Worm (Caenorhabditis elegans) whole organism, late embryonic: ENCODE data around the gene Y67H2A.2.

Source experiments
- C08G9.2 ChIP-seq: sonication (generic microtip); optimal IDR thresholded peaks from 2 replicates; lab custom pipeline; 2016; ENCODE audit warnings: mild to moderate bottlenecking, missing genetic modification characterization, moderate library complexity, missing compliant biosample characterization
- K02D7.2 ChIP-seq: sonication (generic microtip); optimal IDR thresholded peaks from 2 replicates; lab custom pipeline; 2017; ENCODE audit warnings: mild to moderate bottlenecking, missing genetic modification characterization, missing compliant biosample characterization
- K09A11.1 ChIP-seq: sonication (generic microtip); optimal IDR thresholded peaks from 2 replicates; lab custom pipeline; 2017; ENCODE audit warnings: antibody characterized with exemption, mild to moderate bottlenecking, missing genetic modification characterization, missing compliant biosample characterization; ENCODE audit not compliant: insufficient read depth
- Y22D7AL.16 ChIP-seq: sonication (generic microtip); optimal IDR thresholded peaks from 2 replicates; lab custom pipeline; 2016; ENCODE audit warnings: missing genetic modification characterization, missing compliant biosample characterization
- ceh-14 ChIP-seq: sonication (generic microtip); optimal IDR thresholded peaks from 2 replicates; lab custom pipeline; 2016; ENCODE audit warnings: missing genotype, missing genetic modification characterization, missing compliant biosample characterization
- ceh-18 ChIP-seq: sonication (generic microtip); optimal IDR thresholded peaks from 2 replicates; lab custom pipeline; 2016; ENCODE audit warnings: missing genetic modification characterization, missing compliant biosample characterization
- ceh-19 ChIP-seq: fragments of 200-800 bp; sonication (Bioruptor generic); optimal IDR thresholded peaks from 2 replicates; lab custom pipeline; 2018; ENCODE audit warnings: mild to moderate bottlenecking, missing genetic modification characterization, missing compliant biosample characterization
- ceh-2 ChIP-seq: sonication (generic microtip); optimal IDR thresholded peaks from 2 replicates; lab custom pipeline; 2016; ENCODE audit warnings: missing genotype, missing genetic modification characterization, missing compliant biosample characterization
- ceh-22 ChIP-seq: sonication (generic microtip); optimal IDR thresholded peaks from 2 replicates; lab custom pipeline; 2017; ENCODE audit warnings: missing biosample characterization, missing genetic modification characterization
- ceh-31 ChIP-seq: sonication (generic microtip); optimal IDR thresholded peaks from 2 replicates; lab custom pipeline; 2016; ENCODE audit warnings: missing genetic modification characterization, missing compliant biosample characterization
- ceh-34 ChIP-seq: sonication (generic microtip); optimal IDR thresholded peaks from 2 replicates; lab custom pipeline; 2016; ENCODE audit warnings: mild to moderate bottlenecking, missing genetic modification characterization, missing compliant biosample characterization
- ceh-6 ChIP-seq: fragments of 200-800 bp; sonication (Bioruptor generic); optimal IDR thresholded peaks from 2 replicates; lab custom pipeline; 2018; ENCODE audit warnings: mild to moderate bottlenecking, missing genetic modification characterization, missing compliant biosample characterization
- ceh-9 ChIP-seq: sonication (generic microtip); optimal IDR thresholded peaks from 2 replicates; lab custom pipeline; 2016; ENCODE audit warnings: mild to moderate bottlenecking, missing genetic modification characterization, inconsistent platforms, missing compliant biosample characterization
- che-1 ChIP-seq: sonication (generic microtip); optimal IDR thresholded peaks from 2 replicates; lab custom pipeline; 2016; ENCODE audit warnings: mild to moderate bottlenecking, missing genetic modification characterization, missing compliant biosample characterization
- dmd-4 ChIP-seq: sonication (generic microtip); optimal IDR thresholded peaks from 2 replicates; lab custom pipeline; 2016; ENCODE audit warnings: borderline replicate concordance, missing genetic modification characterization, missing compliant biosample characterization
- dve-1 ChIP-seq: sonication (generic microtip); optimal IDR thresholded peaks from 2 replicates; lab custom pipeline; 2017; ENCODE audit warnings: antibody characterized with exemption, mild to moderate bottlenecking, missing genetic modification characterization, missing compliant biosample characterization
- fkh-10 ChIP-seq: fragments of 150-350 bp; optimal IDR thresholded peaks from 2 replicates; lab custom pipeline; 2014; ENCODE audit warnings: missing biosample characterization, missing genetic modification reagents, missing genetic modification characterization
- gmeb-2 ChIP-seq: sonication (generic microtip); optimal IDR thresholded peaks from 2 replicates; lab custom pipeline; 2016; ENCODE audit warnings: missing genetic modification characterization, inconsistent platforms, missing compliant biosample characterization
- hlh-6 ChIP-seq: sonication (generic microtip); optimal IDR thresholded peaks from 2 replicates; lab custom pipeline; 2016; ENCODE audit warnings: missing genotype, missing genetic modification characterization, missing compliant biosample characterization
- hlh-8 ChIP-seq: sonication (generic microtip); optimal IDR thresholded peaks from 2 replicates; lab custom pipeline; 2016; ENCODE audit warnings: missing genotype, missing genetic modification characterization, missing compliant biosample characterization
- lim-6 ChIP-seq: sonication (generic microtip); optimal IDR thresholded peaks from 2 replicates; lab custom pipeline; 2016; ENCODE audit warnings: missing genetic modification characterization, missing compliant biosample characterization
- lin-11 ChIP-seq: fragments of 200-800 bp; sonication (Bioruptor generic); optimal IDR thresholded peaks from 2 replicates; lab custom pipeline; 2018; ENCODE audit warnings: mild to moderate bottlenecking, missing genetic modification characterization, missing compliant biosample characterization
- nhr-11 ChIP-seq: fragments of 150-350 bp; optimal IDR thresholded peaks from 2 replicates; lab custom pipeline; 2014; ENCODE audit warnings: missing biosample characterization, missing genetic modification characterization
- nhr-232 ChIP-seq: sonication (generic microtip); optimal IDR thresholded peaks from 2 replicates; lab custom pipeline; 2016; ENCODE audit warnings: missing genetic modification characterization, missing compliant biosample characterization
- npax-4 ChIP-seq: sonication (generic microtip); optimal IDR thresholded peaks from 2 replicates; lab custom pipeline; 2016; ENCODE audit warnings: missing genetic modification characterization, missing compliant biosample characterization
- pax-1 ChIP-seq: fragments of 150-350 bp; optimal IDR thresholded peaks from 2 replicates; lab custom pipeline; 2014; ENCODE audit warnings: missing biosample characterization, missing genetic modification characterization
- pqm-1 ChIP-seq: sonication (generic microtip); optimal IDR thresholded peaks from 2 replicates; lab custom pipeline; 2016; ENCODE audit warnings: missing genetic modification characterization, missing compliant biosample characterization
- ref-2 ChIP-seq: sonication (generic microtip); optimal IDR thresholded peaks from 2 replicates; lab custom pipeline; 2016; ENCODE audit warnings: missing genetic modification characterization, missing compliant biosample characterization
- sox-4 ChIP-seq: sonication (generic microtip); optimal IDR thresholded peaks from 2 replicates; lab custom pipeline; 2017; ENCODE audit warnings: mild to moderate bottlenecking, missing genetic modification characterization, inconsistent platforms, missing compliant biosample characterization
- tbx-7 ChIP-seq: sonication (generic microtip); optimal IDR thresholded peaks from 2 replicates; lab custom pipeline; 2016; ENCODE audit warnings: missing genotype, missing genetic modification characterization, missing compliant biosample characterization
- ttx-3 ChIP-seq: sonication (generic microtip); optimal IDR thresholded peaks from 2 replicates; lab custom pipeline; 2016; ENCODE audit warnings: missing genetic modification reagents, missing genetic modification characterization, missing compliant biosample characterization
- unc-3 ChIP-seq, 2 experiments: fragments of 200-800 bp in 1 of 2; sonication (Bioruptor generic) in 1 of 2; sonication (generic microtip) in 1 of 2; conservative IDR thresholded peaks in 1 of 2; optimal IDR thresholded peaks in 1 of 2; 2 replicates each; pipeline versions ENCODE4 v1.3.6 to Lab custom; 2016 to 2022; ENCODE audit warnings: missing compliant biosample characterization in 2 of 2, missing genetic modification characterization in 2 of 2, missing genetic modification reagents in 1 of 2
- unc-55 ChIP-seq: sonication (generic microtip); optimal IDR thresholded peaks from 2 replicates; lab custom pipeline; 2017; ENCODE audit warnings: missing biosample characterization, missing genetic modification reagents, missing genetic modification characterization
- zip-5 ChIP-seq: sonication (generic microtip); optimal IDR thresholded peaks from 2 replicates; lab custom pipeline; 2016; ENCODE audit warnings: missing genetic modification characterization, missing compliant biosample characterization

Gene Y67H2A.2

ce11 chrIV:13250243-13250642, 47.4 kb downstream of the Y67H2A.2 start:
- TF ChIP-seq tbx-7 = no peak
- no peak for TF ChIP-seq lim-6 (tag; lab: Kevin White, UChicago)
- no peak for TF ChIP-seq pqm-1 (tag; lab: Kevin White, UChicago)
- no peak for TF ChIP-seq zip-5 (tag; lab: Kevin White, UChicago)

ce11 chrIV:13247780-13248179, 49.8 kb downstream of the Y67H2A.2 start:
- no peak for TF ChIP-seq ceh-18 (tag; lab: Kevin White, UChicago)
- no peak for TF ChIP-seq Y22D7AL.16
- TF ChIP-seq K09A11.1 = no peak
- TF ChIP-seq ceh-34 = no peak
- TF ChIP-seq sox-4 (tag; lab: Kevin White, UChicago) = no peak
- TF ChIP-seq K02D7.2 (tag; lab: Kevin White, UChicago) = no peak
- TF ChIP-seq ceh-31 (tag; lab: Kevin White, UChicago) = no peak
- no peak for TF ChIP-seq npax-4 (tag; lab: Kevin White, UChicago)
- no peak for TF ChIP-seq ceh-2 (tag; lab: Kevin White, UChicago)
- TF ChIP-seq ceh-19 (GFP tag; lab: Kevin White, UChicago) = no peak
- no peak for TF ChIP-seq unc-55
- no peak for TF ChIP-seq ref-2
- no peak for TF ChIP-seq nhr-232 (tag; lab: Kevin White, UChicago)
- no peak for TF ChIP-seq pqm-1 (tag; lab: Kevin White, UChicago)
- no peak for TF ChIP-seq fkh-10 (GFP tag; lab: Kevin White, UChicago)
- TF ChIP-seq ceh-9 (tag; lab: Kevin White, UChicago) = no peak
- TF ChIP-seq unc-3 (GFP tag; conservative IDR thresholded peaks at IDR 0.05; lab: Robert Waterston, UW) = no peak
- no peak for TF ChIP-seq unc-3 (tag; optimal IDR thresholded peaks at IDR 0.05; lab: Kevin White, UChicago)
- no peak for TF ChIP-seq C08G9.2 (tag; lab: Kevin White, UChicago)
- TF ChIP-seq che-1 = no peak

- TF ChIP-seq lin-11 (tag; lab: Kevin White, UChicago) = no peak
These were observed 50.7 kb downstream of the Y67H2A.2 start, which contains the start of gene JC8.7 for ce11 chrIV:13246961-13247360. Gene JC8.7 (plus strand): TSS chrIV:13247261.

- TF ChIP-seq dve-1 (no peak), nhr-11 (tag; lab: Kevin White, UChicago) (no peak), ceh-2 (tag; lab: Kevin White, UChicago) (no peak), ceh-14 (tag; lab: Kevin White, UChicago) (no peak)
- TF ChIP-seq, all 69 proteins: peak for 0
These were observed 53.6 kb downstream of the Y67H2A.2 start, which contains the start of gene cox-11 for ce11 chrIV:13244024-13244423. Gene cox-11 (plus strand): TSS chrIV:13244324.

- TF ChIP-seq ceh-34 (no peak), C08G9.2 (tag; lab: Kevin White, UChicago) (no peak), hlh-6 (no peak), unc-55 (no peak), hlh-8 (no peak), fkh-10 (GFP tag; lab: Kevin White, UChicago) (no peak), ceh-6 (GFP tag; lab: Kevin White, UChicago) (no peak), tbx-7 (no peak), ceh-22 (tag; lab: Kevin White, UChicago) (no peak), pax-1 (tag; lab: Kevin White, UChicago) (no peak), dmd-4 (tag; lab: Kevin White, UChicago) (no peak), gmeb-2 (tag; lab: Kevin White, UChicago) (no peak), ceh-2 (tag; lab: Kevin White, UChicago) (no peak), pqm-1 (tag; lab: Kevin White, UChicago) (no peak), ttx-3 (tag; lab: Kevin White, UChicago) (no peak)
- TF ChIP-seq, all 69 proteins: peak for 0
These were observed 54.2 kb downstream of the Y67H2A.2 start, which contains the start of gene JC8.4 for ce11 chrIV:13243375-13243774. Gene JC8.4 (plus strand): TSS chrIV:13243675.
